Worm (Caenorhabditis elegans) whole organism, L4 larva: Measurements from ENCODE around the gene fbxa-157.

ENCODE experiments used
- ZK546.5 ChIP-seq, 2 experiments: sonication (generic microtip); optimal IDR thresholded peaks; 2 replicates each; lab custom pipeline; 2017; ENCODE audit warnings: missing biosample characterization in 2 of 2, missing genetic modification characterization in 2 of 2
- ama-1 ChIP-seq: fragments of 150-350 bp; optimal IDR thresholded peaks from 2 replicates; lab custom pipeline; 2014; ENCODE audit warnings: inconsistent platforms, mixed read lengths
- attf-4 ChIP-seq: sonication (generic microtip); optimal IDR thresholded peaks from 3 replicates; lab custom pipeline; 2017; ENCODE audit warnings: missing biosample characterization, missing genetic modification characterization
- egl-27 ChIP-seq: sonication (generic microtip); optimal IDR thresholded peaks from 3 replicates; lab custom pipeline; 2017; ENCODE audit warnings: missing biosample characterization, missing genetic modification reagents, missing genetic modification characterization
- hlh-30 ChIP-seq: sonication (generic microtip); optimal IDR thresholded peaks from 2 replicates; lab custom pipeline; 2017; ENCODE audit warnings: antibody characterized with exemption, mild to moderate bottlenecking, missing genetic modification characterization, missing compliant biosample characterization; ENCODE audit not compliant: insufficient read depth
- lin-13 ChIP-seq: fragments of 150-350 bp; optimal IDR thresholded peaks from 2 replicates; lab custom pipeline; 2014; ENCODE audit warnings: missing biosample characterization, missing genetic modification reagents, missing genetic modification characterization
- lsy-2 ChIP-seq, 2 experiments: fragments of 150-350 bp in 1 of 2; sonication (generic microtip) in 1 of 2; optimal IDR thresholded peaks; 2 replicates each; lab custom pipeline; 2014 to 2017; ENCODE audit warnings: missing biosample characterization in 2 of 2, missing genetic modification characterization in 2 of 2
- set-16 ChIP-seq: fragments of 200-800 bp; sonication (Bioruptor generic); IDR thresholded peaks from 2 replicates; pipeline ENCODE4 v1.3.6; 2022; ENCODE audit warnings: missing genetic modification reagents, missing genetic modification characterization, missing compliant biosample characterization
- zfp-2 ChIP-seq: sonication (generic microtip); optimal IDR thresholded peaks from 2 replicates; lab custom pipeline; 2016; ENCODE audit warnings: mild to moderate bottlenecking, missing genetic modification characterization, missing compliant biosample characterization
- ztf-7 ChIP-seq: fragments of 150-350 bp; optimal IDR thresholded peaks from 2 replicates; lab custom pipeline; 2014; ENCODE audit warnings: missing biosample characterization, missing genetic modification characterization

DNA sequence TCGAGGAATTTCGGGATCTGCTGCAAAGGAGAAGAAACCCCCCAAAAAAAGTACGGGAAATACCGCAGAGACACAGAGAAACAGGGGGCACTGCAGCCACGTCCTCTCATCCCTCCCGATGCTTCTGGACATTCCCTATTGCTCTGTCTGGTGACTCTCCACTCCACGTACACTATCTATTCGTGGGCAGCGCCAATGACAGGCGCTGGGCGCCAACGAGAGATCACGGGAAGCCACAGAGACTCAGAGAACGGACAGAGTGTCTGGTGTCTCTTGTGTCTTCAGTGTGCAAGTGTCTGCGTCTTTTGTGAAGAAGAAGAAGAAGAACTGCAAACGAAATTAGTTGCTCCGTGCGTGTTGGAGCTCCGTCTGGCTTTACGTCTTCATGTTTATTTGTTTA, 41.7 kb upstream of the fbxa-157 start:
- peak; percentile 41 for TF ChIP-seq zfp-2
- peak; percentile 96 for TF ChIP-seq hlh-30 (tag; lab: Kevin White, UChicago)
- TF ChIP-seq egl-27 = no peak
- TF ChIP-seq ZK546.5 (tag; optimal IDR thresholded peaks at IDR 0.05; lab: Kevin White, UChicago) = no peak
- peak; percentile 81 to 85 for TF ChIP-seq lsy-2 (tag; optimal IDR thresholded peaks at IDR 0.05; lab: Kevin White, UChicago)
- TF ChIP-seq ama-1 (lab: Kevin White, UChicago) = no peak
- peak; percentile 77 for TF ChIP-seq set-16
- no peak for TF ChIP-seq attf-4
- TF ChIP-seq lin-13 (GFP tag; lab: Kevin White, UChicago) = peak; percentile 53
- peak; percentile 52 for TF ChIP-seq ztf-7 (tag; lab: Kevin White, UChicago)
